Worm (Caenorhabditis elegans): ENCODE measurements around the gene inos-1.

The inos-1 gene

DNA sequence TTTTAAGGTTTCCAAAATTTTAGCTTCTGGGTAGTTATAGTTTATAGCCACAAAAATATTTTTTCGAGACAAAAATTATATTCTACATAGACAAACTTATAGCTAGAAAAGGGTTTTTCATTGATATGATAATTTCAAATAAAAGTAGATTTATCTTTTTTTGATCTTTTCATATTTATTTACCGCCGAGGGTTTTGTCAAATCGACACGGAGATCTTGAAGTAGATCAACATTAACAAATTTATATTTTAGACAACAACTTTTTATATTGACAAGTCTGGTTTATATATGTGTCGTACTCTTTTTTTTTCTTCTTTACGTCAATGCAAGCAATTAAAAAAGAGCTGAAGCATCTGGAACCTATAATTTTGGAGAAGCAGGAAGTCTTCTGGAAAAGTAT lies 41.2 kb downstream of the inos-1 start:
- TF ChIP-seq dmd-6 (GFP tag; IDR thresholded peaks at IDR 0.05): no peak
- no peak for TF ChIP-seq mdt-29 (GFP tag; IDR thresholded peaks at IDR 0.05)
- no peak for TF ChIP-seq nhr-76 (tag; optimal IDR thresholded peaks at IDR 0.05)
- TF ChIP-seq daf-19 (GFP tag; conservative IDR thresholded peaks at IDR 0.05): no peak
- no peak for TF ChIP-seq Y5F2A.4 (GFP tag; optimal IDR thresholded peaks at IDR 0.05)
- no peak for TF ChIP-seq ztf-7 (tag; optimal IDR thresholded peaks at IDR 0.05)
- no peak for TF ChIP-seq tra-1 (GFP tag; IDR thresholded peaks at IDR 0.05)
- no peak for TF ChIP-seq R02D3.7 (tag; optimal IDR thresholded peaks at IDR 0.05)
- TF ChIP-seq nhr-48 (tag; optimal IDR thresholded peaks at IDR 0.05): no peak
- no peak for TF ChIP-seq D1046.2 (GFP tag; IDR thresholded peaks at IDR 0.05)
- TF ChIP-seq mxl-2 (GFP tag; conservative IDR thresholded peaks at IDR 0.05): no peak
- TF ChIP-seq nhr-10 (tag; optimal IDR thresholded peaks at IDR 0.05): no peak
- TF ChIP-seq F26F4.8 (GFP tag; conservative IDR thresholded peaks at IDR 0.05): no peak
- no peak for TF ChIP-seq mdl-1 (tag; optimal IDR thresholded peaks at IDR 0.05)

ce11 chrII:11657079-11657478 lies 43.0 kb downstream of the inos-1 start, which contains the start of gene nep-1:
Gene nep-1 (minus strand): TSS chrII:11657179.
- no peak for TF ChIP-seq Y48G9A.11 (GFP tag; IDR thresholded peaks at IDR 0.05)
- TF ChIP-seq saeg-2 (GFP tag; IDR thresholded peaks at IDR 0.05): no peak
- TF ChIP-seq fkh-10 (GFP tag; optimal IDR thresholded peaks at IDR 0.05): no peak
- peak; percentile 6 for TF ChIP-seq hlh-11 (tag; optimal IDR thresholded peaks at IDR 0.05)
- TF ChIP-seq rbr-2 (tag; optimal IDR thresholded peaks at IDR 0.05): no peak
- TF ChIP-seq nhr-25 (tag; optimal IDR thresholded peaks at IDR 0.05; ENCODE audit: borderline replicate concordance, insufficient read depth): no peak
- no peak for TF ChIP-seq lin-38 (GFP tag; IDR thresholded peaks at IDR 0.05)
- no peak for TF ChIP-seq lin-1 (GFP tag; IDR thresholded peaks at IDR 0.05)
- peak; percentile 3 for TF ChIP-seq nhr-28 (tag; optimal IDR thresholded peaks at IDR 0.05)

DNA sequence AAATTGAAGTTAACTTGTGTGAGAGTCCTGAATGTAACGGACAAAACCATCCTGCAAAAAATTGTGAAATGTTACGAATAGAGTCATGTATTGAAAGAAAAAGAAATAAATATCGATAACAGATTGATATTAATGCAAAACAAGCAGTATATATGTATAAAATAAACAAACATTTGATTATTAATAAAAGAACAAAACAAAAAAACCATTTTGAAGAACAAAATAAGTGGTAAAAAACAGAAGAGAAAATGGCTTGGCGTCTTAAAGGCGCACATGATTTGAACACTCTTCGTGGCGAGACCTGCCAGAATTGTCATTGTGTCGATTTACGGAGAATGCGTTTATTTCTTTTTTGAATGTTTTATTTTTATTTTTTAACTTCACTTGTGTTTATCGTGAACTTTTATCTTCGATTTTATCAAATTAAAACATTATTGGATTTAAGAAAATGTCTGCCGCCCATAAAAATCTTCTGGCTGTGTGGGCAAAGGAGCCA lies 47.4 kb downstream of the inos-1 start, which contains the start of the genes rad-23 and rpn-12:
Gene rad-23, minus strand, starts transcription at position 51 of the 496 bp plus-strand sequence.
Gene rpn-12, plus strand, starts transcription at position 446 of the 496 bp plus-strand sequence.
- TF ChIP-seq aly-2 (tag; optimal IDR thresholded peaks at IDR 0.05): no peak
- TF ChIP-seq unc-130 (GFP tag; optimal IDR thresholded peaks at IDR 0.05): no peak
- no peak for TF ChIP-seq dmd-8 (GFP tag; IDR thresholded peaks at IDR 0.05)
- no peak for TF ChIP-seq daf-12 (tag; optimal IDR thresholded peaks at IDR 0.05)
- TF ChIP-seq daf-16 (GFP tag; optimal IDR thresholded peaks at IDR 0.05): no peak
- peak; percentile 72 for TF ChIP-seq daf-16 (tag; optimal IDR thresholded peaks at IDR 0.05)
- peak; percentile 74 for TF ChIP-seq mes-2 (tag; optimal IDR thresholded peaks at IDR 0.05; ENCODE audit: poor library complexity, severe bottlenecking)
- TF ChIP-seq hlh-11 (tag; optimal IDR thresholded peaks at IDR 0.05): peak; percentile 14
- no peak for TF ChIP-seq nhr-111 (GFP tag; optimal IDR thresholded peaks at IDR 0.05)
- TF ChIP-seq lsy-2 (tag; optimal IDR thresholded peaks at IDR 0.05): peak in 1 of 2 experiments; percentile 90
- TF ChIP-seq ztf-7 (tag; optimal IDR thresholded peaks at IDR 0.05): no peak
- TF ChIP-seq zfp-3 (GFP tag; conservative IDR thresholded peaks at IDR 0.05): no peak
- TF ChIP-seq unc-62 (GFP tag; optimal IDR thresholded peaks at IDR 0.05 in 1 of 2): no peak
- no peak for TF ChIP-seq unc-62 (tag; optimal IDR thresholded peaks at IDR 0.05)
- no peak for TF ChIP-seq ceh-28 (tag; optimal IDR thresholded peaks at IDR 0.05)
- TF ChIP-seq rbr-2 (tag; optimal IDR thresholded peaks at IDR 0.05): peak; percentile 1
- TF ChIP-seq lin-13 (GFP tag; optimal IDR thresholded peaks at IDR 0.05): peak; percentile 32
- TF ChIP-seq nhr-42 (GFP tag; IDR thresholded peaks at IDR 0.05): no peak
- peak in 1 of 2 experiments; percentile 18 for TF ChIP-seq hif-1 (tag; optimal IDR thresholded peaks at IDR 0.05)
- TF ChIP-seq pha-4 (GFP tag; IDR thresholded peaks at IDR 0.05): no peak
- peak; percentile 75 for TF ChIP-seq pha-4 (tag; optimal IDR thresholded peaks at IDR 0.05)
- peak in 1 of 2 experiments; percentile 27 for TF ChIP-seq mdl-1 (tag; optimal IDR thresholded peaks at IDR 0.05)
- peak; percentile 85 for TF ChIP-seq hlh-30 (tag; optimal IDR thresholded peaks at IDR 0.05; ENCODE audit: insufficient read depth)
- TF ChIP-seq ceh-20 (GFP tag; IDR thresholded peaks at IDR 0.05): no peak
- peak; percentile 81 for TF ChIP-seq R02D3.7 (tag; optimal IDR thresholded peaks at IDR 0.05)
- no peak for TF ChIP-seq lin-1 (GFP tag; IDR thresholded peaks at IDR 0.05)
- TF ChIP-seq zag-1 (tag; optimal IDR thresholded peaks at IDR 0.05): no peak
- TF ChIP-seq dpl-1 (GFP tag; optimal IDR thresholded peaks at IDR 0.05): peak; percentile 71
- TF ChIP-seq ceh-44 (GFP tag; IDR thresholded peaks at IDR 0.05): no peak
- TF ChIP-seq Y5F2A.4 (GFP tag; optimal IDR thresholded peaks at IDR 0.05): no peak
- no peak for TF ChIP-seq F26F4.8 (GFP tag; conservative IDR thresholded peaks at IDR 0.05)
- TF ChIP-seq F10B5.3 (tag; optimal IDR thresholded peaks at IDR 0.05): no peak
- TF ChIP-seq ztf-11 (tag; optimal IDR thresholded peaks at IDR 0.05): no peak

Measured in whole organism, L4 larva.